Worm (Caenorhabditis elegans): ENCODE data around the gene C23G10.2.

DNA sequence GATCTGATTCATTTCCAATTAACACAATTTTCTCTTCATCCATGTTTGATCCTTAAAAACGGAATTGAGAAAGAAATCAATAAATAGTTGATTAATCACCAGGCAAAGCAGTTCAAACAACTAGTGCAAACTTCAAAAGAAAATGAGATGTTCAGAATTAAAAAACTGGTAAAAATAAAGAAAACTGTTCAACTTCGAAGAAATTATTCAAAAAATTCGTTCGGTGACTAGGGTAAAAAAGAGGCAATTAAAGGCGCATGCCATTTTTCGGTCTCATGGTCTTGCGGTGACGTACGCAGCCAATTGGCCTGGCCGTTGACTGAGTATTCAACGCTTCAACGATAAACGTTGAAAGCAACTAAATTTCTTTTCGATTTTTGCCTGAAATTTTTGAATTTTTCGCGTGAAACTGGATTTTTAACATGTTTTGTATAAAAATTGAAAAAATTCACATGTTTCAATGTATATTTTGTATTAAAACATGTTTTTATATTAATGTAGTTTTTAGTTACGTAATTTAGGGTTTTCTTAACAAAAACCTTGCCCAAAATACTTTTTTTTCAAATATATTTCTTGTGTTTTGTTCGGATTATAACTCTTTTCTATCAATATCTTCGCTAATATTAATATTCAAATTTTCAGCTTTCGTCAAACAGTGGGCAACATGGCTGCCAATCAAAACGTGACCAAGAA lies 1.6 kb upstream of the C23G10.2 start, which contains the start of the genes sna-3 and rps-3:
- TF ChIP-seq dao-5 (tag; optimal IDR thresholded peaks at IDR 0.05) (no peak), W03F9.2 (tag; optimal IDR thresholded peaks at IDR 0.05) (peak; percentile 90)
